Worm (Caenorhabditis elegans): ENCODE data around the gene srh-234.

The srh-234 gene

DNA sequence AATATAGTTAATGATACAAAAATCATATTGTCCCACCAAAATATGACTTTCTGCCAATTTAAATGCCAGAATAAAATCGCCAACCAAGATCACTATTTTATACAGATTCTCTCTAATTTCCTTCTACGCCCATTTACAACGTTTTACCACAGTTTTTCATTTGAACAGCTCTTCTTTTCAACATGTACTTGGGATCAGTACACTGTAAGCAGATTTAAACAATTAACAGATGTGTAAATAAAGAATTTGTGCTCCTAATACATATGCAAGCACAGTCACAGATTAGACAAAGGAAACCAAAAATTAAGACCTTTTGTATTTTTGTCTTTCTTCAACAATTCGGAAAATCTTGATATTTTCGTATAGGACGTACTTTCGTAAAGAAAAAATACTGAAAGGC lies 8.2 kb downstream of the srh-234 start, which contains the start of gene F07C4.11:
Gene F07C4.11 (minus strand): TSS at position 101 of the 400 bp plus-strand sequence.
- TF ChIP-seq tbx-37 (GFP tag; conservative IDR thresholded peaks at IDR 0.05) (no peak), tra-4 (tag; optimal IDR thresholded peaks at IDR 0.05) (no peak), pes-1 (GFP tag; IDR thresholded peaks at IDR 0.05) (no peak)

DNA sequence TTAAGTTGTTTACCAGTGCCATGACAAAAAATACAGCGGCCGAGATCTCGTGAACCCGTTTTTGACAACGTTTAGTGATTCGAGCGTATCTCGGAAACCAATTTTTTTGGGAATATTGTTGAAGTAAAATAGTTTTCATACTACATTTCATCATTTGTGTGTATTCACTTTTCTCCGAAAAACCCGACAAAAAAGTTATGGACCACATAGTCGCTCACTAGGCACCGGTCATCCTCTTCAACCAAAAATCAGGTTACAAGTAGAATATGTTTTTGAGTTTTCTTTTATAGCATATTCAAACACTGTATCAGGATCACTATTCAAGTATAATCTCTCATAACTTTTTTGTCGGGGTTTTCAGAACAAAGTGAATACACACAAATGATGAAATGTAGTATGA lies 9.9 kb downstream of the srh-234 start:
- TF ChIP-seq hnd-1 (tag; optimal IDR thresholded peaks at IDR 0.05): no peak
- no peak for TF ChIP-seq F13C5.2 (tag; optimal IDR thresholded peaks at IDR 0.05)
- no peak for TF ChIP-seq hmg-4 (GFP tag; optimal IDR thresholded peaks at IDR 0.05)
- no peak for TF ChIP-seq ceh-36 (tag; optimal IDR thresholded peaks at IDR 0.05)
- TF ChIP-seq pes-1 (GFP tag; IDR thresholded peaks at IDR 0.05): no peak
- no peak for TF ChIP-seq hmbx-1 (tag; optimal IDR thresholded peaks at IDR 0.05)
- no peak for TF ChIP-seq tbx-11 (GFP tag; IDR thresholded peaks at IDR 0.05)
- TF ChIP-seq ets-7 (tag; optimal IDR thresholded peaks at IDR 0.05): no peak
- no peak for TF ChIP-seq B0310.2 (tag; optimal IDR thresholded peaks at IDR 0.05)
- TF ChIP-seq ama-1 (optimal IDR thresholded peaks at IDR 0.05): no peak
- TF ChIP-seq scrt-1 (GFP tag; IDR thresholded peaks at IDR 0.05): no peak
- no peak for TF ChIP-seq flt-1 (GFP tag; IDR thresholded peaks at IDR 0.05)
- no peak for TF ChIP-seq sea-1 (GFP tag; conservative IDR thresholded peaks at IDR 0.05)
- TF ChIP-seq aly-1 (tag; optimal IDR thresholded peaks at IDR 0.05): no peak
- no peak for TF ChIP-seq tra-4 (tag; optimal IDR thresholded peaks at IDR 0.05)

DNA sequence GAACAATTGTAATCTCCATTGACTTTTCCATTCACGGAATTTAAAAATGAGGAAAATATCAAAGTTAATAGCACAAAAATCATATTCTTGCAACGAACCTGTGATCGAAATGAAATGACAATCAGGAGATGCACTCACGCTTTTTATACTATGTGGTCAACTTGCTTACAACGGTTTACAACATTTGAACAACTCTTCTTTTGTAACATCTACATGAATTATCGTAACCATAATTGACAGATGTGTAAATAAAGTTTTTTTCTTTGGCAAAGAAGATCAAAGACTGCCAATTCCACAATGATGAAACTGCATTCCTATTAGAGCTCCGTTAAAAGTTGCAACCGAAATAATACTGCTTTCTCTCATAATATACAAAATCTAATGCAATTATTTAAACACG lies 11.9 kb downstream of the srh-234 start, which contains the start of gene F07C4.10:
Gene F07C4.10 (minus strand): TSS at position 101 of the 400 bp plus-strand sequence.
- TF ChIP-seq ets-7 (tag; optimal IDR thresholded peaks at IDR 0.05) (no peak), flt-1 (GFP tag; IDR thresholded peaks at IDR 0.05) (no peak), tbx-11 (GFP tag; IDR thresholded peaks at IDR 0.05) (no peak), scrt-1 (GFP tag; IDR thresholded peaks at IDR 0.05) (no peak), tbx-37 (GFP tag; conservative IDR thresholded peaks at IDR 0.05) (no peak), ceh-13 (GFP tag; optimal IDR thresholded peaks at IDR 0.05) (no peak), B0310.2 (tag; optimal IDR thresholded peaks at IDR 0.05) (no peak), ama-1 (optimal IDR thresholded peaks at IDR 0.05) (no peak), hmbx-1 (tag; optimal IDR thresholded peaks at IDR 0.05) (no peak), tra-4 (tag; optimal IDR thresholded peaks at IDR 0.05) (no peak), hmg-4 (GFP tag; optimal IDR thresholded peaks at IDR 0.05) (no peak), aly-1 (tag; optimal IDR thresholded peaks at IDR 0.05) (no peak), ceh-36 (tag; optimal IDR thresholded peaks at IDR 0.05) (no peak), hnd-1 (tag; optimal IDR thresholded peaks at IDR 0.05) (no peak), F13C5.2 (tag; optimal IDR thresholded peaks at IDR 0.05) (no peak), sea-1 (GFP tag; conservative IDR thresholded peaks at IDR 0.05) (no peak), pes-1 (GFP tag; IDR thresholded peaks at IDR 0.05) (no peak)

- TF ChIP-seq tbx-37 (GFP tag; conservative IDR thresholded peaks at IDR 0.05) (no peak), flt-1 (GFP tag; IDR thresholded peaks at IDR 0.05) (no peak), scrt-1 (GFP tag; IDR thresholded peaks at IDR 0.05) (no peak), pes-1 (GFP tag; IDR thresholded peaks at IDR 0.05) (no peak), hnd-1 (tag; optimal IDR thresholded peaks at IDR 0.05) (no peak)
These were observed 12.3 kb downstream of the srh-234 start for ce11 chrV:7639356-7639755.

ce11 chrV:7637801-7638200 lies 13.9 kb downstream of the srh-234 start, which contains the start of gene clec-45:
Gene clec-45 (plus strand): TSS chrV:7638101.
- TF ChIP-seq tra-4 (tag; optimal IDR thresholded peaks at IDR 0.05): no peak
- TF ChIP-seq sea-1 (GFP tag; conservative IDR thresholded peaks at IDR 0.05): no peak

- no peak for TF ChIP-seq flt-1 (GFP tag; IDR thresholded peaks at IDR 0.05)
- no peak for TF ChIP-seq B0310.2 (tag; optimal IDR thresholded peaks at IDR 0.05)
- TF ChIP-seq ceh-13 (GFP tag; optimal IDR thresholded peaks at IDR 0.05): no peak
- no peak for TF ChIP-seq tra-4 (tag; optimal IDR thresholded peaks at IDR 0.05)
- TF ChIP-seq tbx-11 (GFP tag; IDR thresholded peaks at IDR 0.05): no peak
- no peak for TF ChIP-seq hnd-1 (tag; optimal IDR thresholded peaks at IDR 0.05)
- no peak for TF ChIP-seq ets-7 (tag; optimal IDR thresholded peaks at IDR 0.05)
- no peak for TF ChIP-seq hmbx-1 (tag; optimal IDR thresholded peaks at IDR 0.05)
- TF ChIP-seq F13C5.2 (tag; optimal IDR thresholded peaks at IDR 0.05): no peak
- no peak for TF ChIP-seq ama-1 (optimal IDR thresholded peaks at IDR 0.05)
- no peak for TF ChIP-seq tbx-37 (GFP tag; conservative IDR thresholded peaks at IDR 0.05)
- no peak for TF ChIP-seq sea-1 (GFP tag; conservative IDR thresholded peaks at IDR 0.05)
- TF ChIP-seq aly-1 (tag; optimal IDR thresholded peaks at IDR 0.05): no peak
- TF ChIP-seq pes-1 (GFP tag; IDR thresholded peaks at IDR 0.05): no peak
- no peak for TF ChIP-seq ceh-36 (tag; optimal IDR thresholded peaks at IDR 0.05)
- TF ChIP-seq hmg-4 (GFP tag; optimal IDR thresholded peaks at IDR 0.05): no peak
- no peak for TF ChIP-seq scrt-1 (GFP tag; IDR thresholded peaks at IDR 0.05)
These were observed 16.2 kb downstream of the srh-234 start, which contains the start of gene srd-29 for ce11 chrV:7635469-7635868. Gene srd-29 (plus strand): TSS chrV:7635769.

- TF ChIP-seq flt-1 (GFP tag; IDR thresholded peaks at IDR 0.05): no peak
- TF ChIP-seq hmg-4 (GFP tag; optimal IDR thresholded peaks at IDR 0.05): no peak
- TF ChIP-seq tbx-11 (GFP tag; IDR thresholded peaks at IDR 0.05): no peak
- TF ChIP-seq ets-7 (tag; optimal IDR thresholded peaks at IDR 0.05): no peak
- TF ChIP-seq ceh-13 (GFP tag; optimal IDR thresholded peaks at IDR 0.05): no peak
- TF ChIP-seq ama-1 (optimal IDR thresholded peaks at IDR 0.05): no peak
- no peak for TF ChIP-seq B0310.2 (tag; optimal IDR thresholded peaks at IDR 0.05)
These were observed 17.0 kb downstream of the srh-234 start, which contains the start of gene srd-31 for ce11 chrV:7634657-7635056. Gene srd-31 (minus strand): TSS chrV:7634757.

DNA sequence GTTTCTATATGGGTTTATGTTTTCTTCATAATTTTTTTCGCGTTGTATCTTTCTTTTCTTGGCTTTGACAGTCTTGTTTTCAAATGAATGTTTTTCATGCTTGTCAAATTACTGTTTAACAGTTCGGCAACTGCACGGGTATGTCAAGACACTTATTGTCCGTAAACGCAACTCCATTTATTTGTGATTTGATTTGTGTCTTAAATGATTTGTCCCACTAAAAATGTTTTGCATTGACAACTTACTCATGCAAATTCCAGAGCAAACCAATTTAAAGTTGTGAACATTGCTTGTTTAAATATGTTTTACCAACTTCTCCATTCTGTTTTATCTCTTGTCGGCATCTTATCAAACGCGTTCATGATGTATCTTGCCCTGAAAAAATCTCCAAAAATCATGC lies 19.9 kb downstream of the srh-234 start, which contains the start of gene srd-25:
Gene srd-25 (plus strand): TSS at position 301 of the 400 bp plus-strand sequence.
- TF ChIP-seq aly-1 (tag; optimal IDR thresholded peaks at IDR 0.05): no peak
- TF ChIP-seq scrt-1 (GFP tag; IDR thresholded peaks at IDR 0.05): no peak
- TF ChIP-seq ceh-36 (tag; optimal IDR thresholded peaks at IDR 0.05): no peak
- no peak for TF ChIP-seq tra-4 (tag; optimal IDR thresholded peaks at IDR 0.05)
- TF ChIP-seq pes-1 (GFP tag; IDR thresholded peaks at IDR 0.05): no peak
- no peak for TF ChIP-seq hmbx-1 (tag; optimal IDR thresholded peaks at IDR 0.05)
- no peak for TF ChIP-seq sea-1 (GFP tag; conservative IDR thresholded peaks at IDR 0.05)
- TF ChIP-seq B0310.2 (tag; optimal IDR thresholded peaks at IDR 0.05): no peak
- TF ChIP-seq hnd-1 (tag; optimal IDR thresholded peaks at IDR 0.05): no peak
- TF ChIP-seq hmg-4 (GFP tag; optimal IDR thresholded peaks at IDR 0.05): no peak
- TF ChIP-seq tbx-11 (GFP tag; IDR thresholded peaks at IDR 0.05): no peak
- TF ChIP-seq ets-7 (tag; optimal IDR thresholded peaks at IDR 0.05): no peak
- no peak for TF ChIP-seq flt-1 (GFP tag; IDR thresholded peaks at IDR 0.05)
- no peak for TF ChIP-seq ama-1 (optimal IDR thresholded peaks at IDR 0.05)
- TF ChIP-seq ceh-13 (GFP tag; optimal IDR thresholded peaks at IDR 0.05): no peak
